Worm (Caenorhabditis elegans) whole organism, L1 larva: Measurements from ENCODE around the gene T28F3.9.

Experiments
- C04F5.9 ChIP-seq: sonication (generic microtip); optimal IDR thresholded peaks from 2 replicates; lab custom pipeline; 2016; ENCODE audit warnings: missing genetic modification characterization, missing compliant biosample characterization
- C16A3.4 ChIP-seq: fragments of 150-350 bp; optimal IDR thresholded peaks from 2 replicates; lab custom pipeline; 2014; ENCODE audit warnings: missing biosample characterization, missing genetic modification characterization
- C34B4.2 ChIP-seq: sonication (generic microtip); optimal IDR thresholded peaks from 2 replicates; lab custom pipeline; 2017; ENCODE audit warnings: mild to moderate bottlenecking, missing genetic modification characterization, missing compliant biosample characterization
- Y116A8C.19 ChIP-seq: sonication (generic microtip); optimal IDR thresholded peaks from 2 replicates; lab custom pipeline; 2016; ENCODE audit warnings: missing compliant biosample characterization, missing genetic modification characterization, borderline replicate concordance
- aha-1 ChIP-seq: fragments of 150-350 bp; optimal IDR thresholded peaks from 2 replicates; lab custom pipeline; 2014; ENCODE audit warnings: missing biosample characterization, missing genetic modification characterization
- aly-2 ChIP-seq: fragments of 150-350 bp; optimal IDR thresholded peaks from 2 replicates; lab custom pipeline; 2014; ENCODE audit warnings: missing biosample characterization, missing genetic modification characterization
- ama-1 ChIP-seq: fragments of 150-350 bp; optimal IDR thresholded peaks from 2 replicates; lab custom pipeline; 2014
- ceh-63 ChIP-seq: fragments of 200-800 bp; sonication (Bioruptor generic); optimal IDR thresholded peaks from 2 replicates; lab custom pipeline; 2018; ENCODE audit warnings: mild to moderate bottlenecking, missing genetic modification characterization, missing compliant biosample characterization
- ceh-8 ChIP-seq: fragments of 200-800 bp; sonication (Bioruptor generic); optimal IDR thresholded peaks from 2 replicates; lab custom pipeline; 2018; ENCODE audit warnings: mild to moderate bottlenecking, missing genetic modification characterization, moderate library complexity, missing compliant biosample characterization
- ceh-88 ChIP-seq: fragments of 200-800 bp; sonication (Bioruptor generic); IDR thresholded peaks from 2 replicates; pipeline ENCODE4 v1.3.6; 2022; ENCODE audit warnings: missing genetic modification characterization, missing compliant biosample characterization
- dsc-1 ChIP-seq: sonication (generic microtip); optimal IDR thresholded peaks from 2 replicates; lab custom pipeline; 2016; ENCODE audit warnings: mild to moderate bottlenecking, missing genetic modification characterization, missing compliant biosample characterization
- efl-1 ChIP-seq, 4 experiments: fragments of 150-350 bp; optimal IDR thresholded peaks in 3 of 4; peaks in 1 of 4; 1 replicate in 1 of 4; 2 replicates in 3 of 4; lab custom pipeline; 2014; ENCODE audit warnings: missing biosample characterization in 2 of 4, missing genetic modification characterization in 2 of 4, missing genetic modification reagents in 2 of 4
- efl-3 ChIP-seq: fragments of 200-800 bp; sonication (Bioruptor generic); optimal IDR thresholded peaks from 2 replicates; lab custom pipeline; 2018; ENCODE audit warnings: mild to moderate bottlenecking, missing genetic modification characterization, missing compliant biosample characterization
- egl-13 ChIP-seq: sonication (generic microtip); optimal IDR thresholded peaks from 2 replicates; lab custom pipeline; 2016; ENCODE audit warnings: missing genotype, missing genetic modification reagents, missing genetic modification characterization, missing compliant biosample characterization
- elt-2 ChIP-seq: sonication (generic microtip); optimal IDR thresholded peaks from 2 replicates; lab custom pipeline; 2016; ENCODE audit warnings: missing genetic modification characterization, mild to moderate bottlenecking, inconsistent platforms, missing compliant biosample characterization, missing genetic modification reagents
- elt-3 ChIP-seq, 6 experiments: fragments of 150-350 bp in 1 of 6; sonication (generic microtip); optimal IDR thresholded peaks; 2 replicates each; lab custom pipeline; 2017 to 2018; ENCODE audit warnings: missing biosample characterization in 6 of 6, missing genetic modification characterization in 6 of 6, inconsistent platforms in 1 of 6
- fkh-10 ChIP-seq: sonication (generic microtip); optimal IDR thresholded peaks from 2 replicates; lab custom pipeline; 2017; ENCODE audit warnings: missing biosample characterization, missing genetic modification reagents, missing genetic modification characterization
- fkh-4 ChIP-seq: sonication (generic microtip); optimal IDR thresholded peaks from 2 replicates; lab custom pipeline; 2016; ENCODE audit warnings: missing compliant biosample characterization, missing genetic modification characterization, borderline replicate concordance
- fkh-8 ChIP-seq: sonication (generic microtip); optimal IDR thresholded peaks from 2 replicates; lab custom pipeline; 2016; ENCODE audit warnings: mild to moderate bottlenecking, missing genetic modification characterization, missing compliant biosample characterization
- hpl-2 ChIP-seq: fragments of 150-350 bp; optimal IDR thresholded peaks from 2 replicates; lab custom pipeline; 2014; ENCODE audit warnings: missing biosample characterization, missing genetic modification reagents, missing genetic modification characterization
- isw-1 ChIP-seq: fragments of 200-800 bp; sonication (Bioruptor generic); IDR thresholded peaks from 2 replicates; pipeline ENCODE4 v1.3.6; 2022; ENCODE audit warnings: missing genetic modification characterization, missing compliant biosample characterization
- jun-1 ChIP-seq: fragments of 150-350 bp; optimal IDR thresholded peaks from 2 replicates; lab custom pipeline; 2014; ENCODE audit warnings: missing biosample characterization, missing genetic modification reagents, missing genetic modification characterization
- lin-13 ChIP-seq: fragments of 150-350 bp; optimal IDR thresholded peaks from 2 replicates; lab custom pipeline; 2014; ENCODE audit warnings: missing biosample characterization, missing genetic modification reagents, missing genetic modification characterization
- lin-14 ChIP-seq: fragments of 200-800 bp; sonication (Bioruptor generic); optimal IDR thresholded peaks from 2 replicates; lab custom pipeline; 2018; ENCODE audit warnings: mild to moderate bottlenecking, missing genetic modification characterization, moderate library complexity, missing compliant biosample characterization
- lin-15B ChIP-seq: fragments of 150-350 bp; sonication (generic microtip); optimal IDR thresholded peaks from 3 replicates; lab custom pipeline; 2014; ENCODE audit warnings: missing biosample characterization, missing genetic modification characterization
- lin-35 ChIP-seq, 2 experiments: fragments of 150-350 bp; optimal IDR thresholded peaks; 2 replicates each; lab custom pipeline; 2014; ENCODE audit warnings: missing biosample characterization in 2 of 2, missing genetic modification characterization in 2 of 2, missing genetic modification reagents in 2 of 2
- lir-3 ChIP-seq: sonication (generic microtip); optimal IDR thresholded peaks from 2 replicates; lab custom pipeline; 2016; ENCODE audit warnings: mild to moderate bottlenecking, missing genetic modification characterization, moderate library complexity, missing compliant biosample characterization; ENCODE audit not compliant: poor library complexity
- lsy-2 ChIP-seq, 2 experiments: fragments of 150-350 bp; optimal IDR thresholded peaks; 2 replicates each; lab custom pipeline; 2014; ENCODE audit warnings: missing biosample characterization in 2 of 2, missing genetic modification characterization in 2 of 2
- nhr-11 ChIP-seq: fragments of 150-350 bp; optimal IDR thresholded peaks from 2 replicates; lab custom pipeline; 2014; ENCODE audit warnings: missing biosample characterization, missing genetic modification characterization
- nhr-19 ChIP-seq: fragments of 200-800 bp; sonication (Bioruptor generic); conservative IDR thresholded peaks from 2 replicates; pipeline ENCODE4 v1.3.6; 2022; ENCODE audit warnings: missing genetic modification characterization, missing compliant biosample characterization
- nhr-20 ChIP-seq: sonication (generic microtip); optimal IDR thresholded peaks from 2 replicates; lab custom pipeline; 2016; ENCODE audit warnings: mild to moderate bottlenecking, missing genetic modification characterization, missing compliant biosample characterization
- nhr-47 ChIP-seq: sonication (generic microtip); optimal IDR thresholded peaks from 2 replicates; lab custom pipeline; 2016; ENCODE audit warnings: mild to moderate bottlenecking, missing genetic modification characterization, moderate library complexity, missing compliant biosample characterization
- nhr-71 ChIP-seq: sonication (generic microtip); optimal IDR thresholded peaks from 2 replicates; lab custom pipeline; 2016; ENCODE audit warnings: mild to moderate bottlenecking, missing genetic modification characterization, moderate library complexity, missing compliant biosample characterization
- nhr-85 ChIP-seq: sonication (generic microtip); peaks from one replicate; lab custom pipeline; 2016; ENCODE audit warnings: missing genetic modification characterization, inconsistent platforms, missing compliant biosample characterization
- nhr-90 ChIP-seq: sonication (generic microtip); optimal IDR thresholded peaks from 2 replicates; lab custom pipeline; 2016; ENCODE audit warnings: mild to moderate bottlenecking, missing genetic modification characterization, missing compliant biosample characterization; ENCODE audit not compliant: poor library complexity
- pag-3 ChIP-seq: sonication (generic microtip); optimal IDR thresholded peaks from 2 replicates; lab custom pipeline; 2017; ENCODE audit warnings: missing genetic modification characterization, mild to moderate bottlenecking, missing compliant biosample characterization, antibody characterized with exemption, borderline replicate concordance; ENCODE audit not compliant: insufficient read depth
- pqm-1 ChIP-seq: sonication (generic microtip); optimal IDR thresholded peaks from 3 replicates; lab custom pipeline; 2017; ENCODE audit warnings: missing biosample characterization, missing genetic modification characterization
- rnt-1 ChIP-seq: sonication (generic microtip); optimal IDR thresholded peaks from 2 replicates; lab custom pipeline; 2016; ENCODE audit warnings: mild to moderate bottlenecking, missing genetic modification characterization, moderate library complexity, missing compliant biosample characterization
- skn-1 ChIP-seq: fragments of 150-350 bp; optimal IDR thresholded peaks from 2 replicates; lab custom pipeline; 2014; ENCODE audit warnings: missing biosample characterization, missing genetic modification characterization
- snpc-4 ChIP-seq: fragments of 150-350 bp; optimal IDR thresholded peaks from 2 replicates; lab custom pipeline; 2014; ENCODE audit warnings: missing biosample characterization, missing genetic modification characterization
- snu-23 ChIP-seq: sonication (generic microtip); optimal IDR thresholded peaks from 2 replicates; lab custom pipeline; 2016; ENCODE audit warnings: missing genetic modification characterization, missing compliant biosample characterization
- sptf-1 ChIP-seq: fragments of 150-350 bp; optimal IDR thresholded peaks from 2 replicates; lab custom pipeline; 2014; ENCODE audit warnings: missing biosample characterization, missing genetic modification characterization
- sup-37 ChIP-seq: fragments of 200-800 bp; sonication (Bioruptor generic); optimal IDR thresholded peaks from 2 replicates; lab custom pipeline; 2018; ENCODE audit warnings: mild to moderate bottlenecking, missing genetic modification characterization, missing compliant biosample characterization
- swsn-7 ChIP-seq: sonication (generic microtip); optimal IDR thresholded peaks from 2 replicates; lab custom pipeline; 2016; ENCODE audit warnings: missing genetic modification characterization, missing compliant biosample characterization
- tbx-2 ChIP-seq: sonication (generic microtip); optimal IDR thresholded peaks from 2 replicates; lab custom pipeline; 2016; ENCODE audit warnings: missing genetic modification characterization, missing compliant biosample characterization
- unc-30 ChIP-seq: sonication (generic microtip); optimal IDR thresholded peaks from 2 replicates; lab custom pipeline; 2017; ENCODE audit warnings: missing biosample characterization, missing genetic modification characterization
- unc-86 ChIP-seq: sonication (generic microtip); optimal IDR thresholded peaks from 2 replicates; lab custom pipeline; 2016; ENCODE audit warnings: missing genetic modification characterization, missing compliant biosample characterization
- unc-98 ChIP-seq: fragments of 200-800 bp; sonication (Bioruptor generic); IDR thresholded peaks from 2 replicates; pipeline ENCODE4 v1.3.6; 2022; ENCODE audit warnings: missing genetic modification characterization, missing compliant biosample characterization
- xbp-1 ChIP-seq: sonication (generic microtip); optimal IDR thresholded peaks from 2 replicates; lab custom pipeline; 2016; ENCODE audit warnings: missing genetic modification characterization, missing compliant biosample characterization
- ztf-4 ChIP-seq: fragments of 150-350 bp; optimal IDR thresholded peaks from 2 replicates; lab custom pipeline; 2014; ENCODE audit warnings: missing biosample characterization, missing genetic modification characterization

Gene T28F3.9

DNA sequence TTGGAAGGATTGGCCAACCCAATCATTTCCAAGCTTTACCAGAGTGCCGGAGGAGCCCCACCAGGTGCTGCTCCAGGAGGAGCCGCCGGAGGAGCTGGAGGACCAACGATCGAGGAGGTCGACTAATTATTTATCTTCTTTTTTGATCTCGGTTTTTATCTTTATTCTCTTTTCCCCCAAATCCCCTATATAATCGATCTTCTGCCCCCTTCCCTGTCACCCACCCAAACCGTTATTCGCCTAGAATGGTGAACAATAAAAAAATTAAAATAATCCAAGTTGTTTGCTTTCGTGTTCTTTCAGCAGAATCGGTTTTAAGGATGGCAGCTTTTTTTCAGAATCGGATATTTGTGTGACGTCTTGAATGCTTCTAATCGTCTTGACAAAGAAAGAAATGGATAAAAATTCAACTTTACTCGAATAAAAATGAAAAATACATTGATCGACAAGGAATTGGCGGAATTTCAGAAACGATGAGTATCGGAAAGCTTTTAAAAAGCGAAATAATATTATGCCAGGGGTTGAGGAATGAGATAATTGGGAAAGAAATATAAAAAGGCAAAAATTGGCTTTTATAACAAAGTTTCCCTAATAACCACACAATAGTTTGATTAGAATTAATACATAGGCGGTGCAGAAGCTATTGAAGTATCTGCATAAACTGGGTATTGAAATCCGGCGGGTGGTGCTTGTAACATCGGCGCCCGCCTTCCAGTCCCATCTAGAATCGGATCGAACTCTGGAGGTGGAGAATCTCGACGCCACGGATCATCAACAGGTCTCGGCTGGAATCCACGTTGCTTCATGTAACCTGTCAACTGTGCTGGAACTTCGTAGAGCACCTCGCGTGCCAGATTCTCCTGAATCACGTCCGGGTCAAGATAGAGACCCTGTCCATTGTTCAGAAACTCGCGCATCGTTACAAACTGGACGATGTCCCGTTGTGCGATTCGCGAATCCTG is 27.0 kb upstream of the T28F3.9 start:
- TF ChIP-seq efl-3 (GFP tag; lab: Kevin White, UChicago) (peak; percentile 2), unc-30 (tag; lab: Kevin White, UChicago) (peak; percentile 61), xbp-1 (tag; lab: Kevin White, UChicago) (peak; percentile 57), dsc-1 (peak; percentile 60), nhr-47 (tag; lab: Kevin White, UChicago) (peak; percentile 54), fkh-8 (peak; percentile 65), Y116A8C.19 (tag; lab: Kevin White, UChicago) (no peak), ceh-8 (GFP tag; lab: Kevin White, UChicago) (peak; percentile 15), C34B4.2 (tag; lab: Kevin White, UChicago) (no peak), unc-98 (GFP tag; lab: Robert Waterston, UW) (no peak), tbx-2 (tag; lab: Kevin White, UChicago) (peak; percentile 25), hpl-2 (GFP tag; lab: Kevin White, UChicago) (no peak), C16A3.4 (peak; percentile 17), ceh-88 (peak; percentile 21; the same call in 1 of the 2 replicates), elt-2 (tag; lab: Kevin White, UChicago) (peak; percentile 59), snu-23 (GFP tag; lab: Kevin White, UChicago) (peak; percentile 73), fkh-10 (GFP tag; lab: Kevin White, UChicago) (no peak), efl-1 (optimal IDR thresholded peaks at IDR 0.05; lab: Kevin White, UChicago) (peak in 1 of 2 experiments; percentile 16), efl-1 (GFP tag; optimal IDR thresholded peaks at IDR 0.05 in 1 of 2; lab: Kevin White, UChicago) (peak; percentile 21 to 92), snpc-4 (tag; lab: Kevin White, UChicago) (peak; percentile 13), sup-37 (GFP tag; lab: Kevin White, UChicago) (no peak), fkh-4 (tag; lab: Kevin White, UChicago) (no peak), C04F5.9 (tag; lab: Kevin White, UChicago) (no peak), ztf-4 (tag; lab: Kevin White, UChicago) (peak; percentile 58), nhr-11 (no peak), elt-3 (tag; optimal IDR thresholded peaks at IDR 0.05; lab: Kevin White, UChicago) (peak in 1 of 6 experiments; percentile 44), pag-3 (tag; lab: Kevin White, UChicago) (peak; percentile 25), lin-13 (peak; percentile 62), egl-13 (tag; lab: Kevin White, UChicago) (peak; percentile 11), ceh-63 (GFP tag; lab: Kevin White, UChicago) (peak; percentile 25), lin-14 (peak; percentile 40), swsn-7 (tag; lab: Kevin White, UChicago) (peak; percentile 72), ama-1 (peak; percentile 99), rnt-1 (peak; percentile 2), unc-86 (peak; percentile 32), nhr-71 (tag; lab: Kevin White, UChicago) (peak; percentile 82), sptf-1 (tag; lab: Kevin White, UChicago) (no peak), isw-1 (no peak), nhr-90 (tag; lab: Kevin White, UChicago) (peak; percentile 62), nhr-19 (GFP tag; lab: Robert Waterston, UW) (peak; percentile 61), skn-1 (tag; lab: Kevin White, UChicago) (peak; percentile 76), lin-35 (GFP tag; optimal IDR thresholded peaks at IDR 0.05; lab: Kevin White, UChicago) (peak; percentile 36 to 60), lsy-2 (tag; optimal IDR thresholded peaks at IDR 0.05; lab: Kevin White, UChicago) (peak; percentile 68 to 75), jun-1 (tag; lab: Kevin White, UChicago) (no peak), lir-3 (tag; lab: Kevin White, UChicago) (peak; percentile 10), aha-1 (tag; lab: Kevin White, UChicago) (peak; percentile 29), nhr-20 (tag; lab: Kevin White, UChicago) (peak; percentile 70), lin-15B (tag; lab: Kevin White, UChicago) (peak; percentile 14), aly-2 (tag; lab: Kevin White, UChicago) (peak; percentile 100), pqm-1 (tag; lab: Kevin White, UChicago) (no peak), nhr-85 (tag; lab: Kevin White, UChicago) (no peak)
